Worm (Caenorhabditis elegans): ENCODE data around the gene F14B8.6.

DNA sequence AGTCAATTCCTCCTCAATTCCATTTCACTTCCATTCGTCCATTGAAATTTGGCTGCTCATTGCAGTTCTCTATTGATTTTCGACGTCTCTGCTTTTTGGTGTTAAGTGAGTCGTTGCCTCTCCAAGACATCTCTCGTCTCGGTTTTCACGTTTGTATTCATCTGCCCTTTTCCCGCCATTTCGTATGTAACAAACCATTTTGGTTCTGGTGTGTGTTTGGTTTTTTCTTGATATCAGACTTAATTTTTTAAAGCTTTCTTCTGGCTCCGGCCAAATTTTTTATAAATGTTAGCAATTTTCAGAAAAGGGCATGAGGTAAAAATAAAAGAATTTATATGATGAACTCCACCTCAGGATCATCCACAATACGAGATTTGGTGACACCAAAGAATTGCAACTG lies 3.2 kb upstream of the F14B8.6 start, which contains the start of gene C16E9.2:
- TF ChIP-seq med-1 (GFP tag; optimal IDR thresholded peaks at IDR 0.05; ENCODE audit: insufficient read depth) (no peak), ztf-23 (GFP tag; IDR thresholded peaks at IDR 0.05) (no peak), flt-1 (GFP tag; IDR thresholded peaks at IDR 0.05) (no peak), tab-1 (GFP tag; IDR thresholded peaks at IDR 0.05) (no peak), ref-1 (GFP tag; conservative IDR thresholded peaks at IDR 0.05) (no peak), T22C8.4 (GFP tag; IDR thresholded peaks at IDR 0.05) (no peak), ztf-29 (GFP tag; IDR thresholded peaks at IDR 0.05) (no peak)

All from whole organism, midembryonic.